Worm (Caenorhabditis elegans) whole organism, L1 larva: Measurements from ENCODE around the gene oac-46.

Experiments used
- aha-1 ChIP-seq: fragments of 150-350 bp; optimal IDR thresholded peaks from 2 replicates; lab custom pipeline; 2014; ENCODE audit warnings: missing biosample characterization, missing genetic modification characterization
- elt-2 ChIP-seq: sonication (generic microtip); optimal IDR thresholded peaks from 2 replicates; lab custom pipeline; 2016; ENCODE audit warnings: missing genetic modification characterization, mild to moderate bottlenecking, inconsistent platforms, missing compliant biosample characterization, missing genetic modification reagents
- fos-1 ChIP-seq: fragments of 150-350 bp; optimal IDR thresholded peaks from 2 replicates; lab custom pipeline; 2014; ENCODE audit warnings: missing biosample characterization, missing genetic modification characterization
- hpl-2 ChIP-seq: fragments of 150-350 bp; optimal IDR thresholded peaks from 2 replicates; lab custom pipeline; 2014; ENCODE audit warnings: missing biosample characterization, missing genetic modification reagents, missing genetic modification characterization
- lir-3 ChIP-seq: sonication (generic microtip); optimal IDR thresholded peaks from 2 replicates; lab custom pipeline; 2016; ENCODE audit warnings: mild to moderate bottlenecking, missing genetic modification characterization, moderate library complexity, missing compliant biosample characterization; ENCODE audit not compliant: poor library complexity
- nhr-11 ChIP-seq: fragments of 150-350 bp; optimal IDR thresholded peaks from 2 replicates; lab custom pipeline; 2014; ENCODE audit warnings: missing biosample characterization, missing genetic modification characterization
- nhr-77 ChIP-seq: fragments of 150-350 bp; optimal IDR thresholded peaks from 2 replicates; lab custom pipeline; 2014; ENCODE audit warnings: missing biosample characterization, missing genetic modification characterization
- pqm-1 ChIP-seq: sonication (generic microtip); optimal IDR thresholded peaks from 3 replicates; lab custom pipeline; 2017; ENCODE audit warnings: missing biosample characterization, missing genetic modification characterization
- skn-1 ChIP-seq: fragments of 150-350 bp; optimal IDR thresholded peaks from 2 replicates; lab custom pipeline; 2014; ENCODE audit warnings: missing biosample characterization, missing genetic modification characterization
- sox-4 ChIP-seq: sonication (generic microtip); optimal IDR thresholded peaks from 2 replicates; lab custom pipeline; 2016; ENCODE audit warnings: missing genetic modification characterization, missing compliant biosample characterization
- tbx-2 ChIP-seq: sonication (generic microtip); optimal IDR thresholded peaks from 2 replicates; lab custom pipeline; 2016; ENCODE audit warnings: missing genetic modification characterization, missing compliant biosample characterization
- ztf-11 ChIP-seq, 2 experiments: sonication (generic microtip); optimal IDR thresholded peaks; 2 replicates each; lab custom pipeline; 2016 to 2017; ENCODE audit warnings: missing genetic modification characterization in 2 of 2, missing biosample characterization in 1 of 2, missing compliant biosample characterization in 1 of 2

DNA sequence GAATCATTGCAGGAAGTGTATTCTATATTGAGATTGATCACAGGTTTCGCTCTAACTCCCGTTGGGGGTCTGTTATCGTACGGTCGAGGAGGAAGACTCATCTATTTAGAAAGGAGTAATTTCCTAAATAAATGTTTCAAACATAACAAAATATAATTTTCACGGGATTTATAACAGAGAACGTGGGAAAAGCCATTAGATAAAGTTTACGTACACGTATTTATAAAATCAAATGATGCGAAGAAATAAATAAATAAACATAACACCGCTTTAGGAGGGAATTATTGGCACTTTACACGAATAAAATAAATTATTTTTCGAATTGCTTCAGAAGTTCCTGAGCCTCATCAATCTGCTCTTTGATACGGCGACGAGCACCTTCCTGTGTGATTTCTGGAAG, 43.4 kb downstream of the oac-46 start, which contains the start of gene F07H5.10:
- TF ChIP-seq aha-1: no peak
- TF ChIP-seq skn-1: no peak
- TF ChIP-seq sox-4 (tag; lab: Kevin White, UChicago): no peak
- no peak for TF ChIP-seq hpl-2 (GFP tag; lab: Kevin White, UChicago)
- TF ChIP-seq nhr-11: no peak
- no peak for TF ChIP-seq tbx-2 (tag; lab: Kevin White, UChicago)
- no peak for TF ChIP-seq pqm-1 (tag; lab: Kevin White, UChicago)
- no peak for TF ChIP-seq lir-3 (tag; lab: Kevin White, UChicago)
- no peak for TF ChIP-seq elt-2 (tag; lab: Kevin White, UChicago)
- TF ChIP-seq ztf-11 (tag; optimal IDR thresholded peaks at IDR 0.05; lab: Kevin White, UChicago): no peak
- no peak for TF ChIP-seq nhr-77 (tag; lab: Kevin White, UChicago)
- no peak for TF ChIP-seq fos-1
